Worm (Caenorhabditis elegans) whole organism, young adult: ENCODE measurements around the gene F57E7.2.

ENCODE experiments used
- B0336.3 ChIP-seq: fragments of 200-800 bp; sonication (Bioruptor generic); IDR thresholded peaks from 2 replicates; pipeline ENCODE4 v1.3.6; 2022; ENCODE audit warnings: missing genetic modification characterization, missing compliant biosample characterization
- bed-1 ChIP-seq: fragments of 200-800 bp; sonication (Bioruptor generic); IDR thresholded peaks from 2 replicates; pipeline ENCODE4 v1.3.6; 2022; ENCODE audit warnings: missing genetic modification reagents, missing genetic modification characterization, missing compliant biosample characterization
- nfya-1 ChIP-seq: sonication (generic microtip); optimal IDR thresholded peaks from 2 replicates; lab custom pipeline; 2017; ENCODE audit warnings: antibody characterized with exemption, missing compliant biosample characterization, missing genetic modification characterization, borderline replicate concordance; ENCODE audit not compliant: insufficient read depth
- pha-4 ChIP-seq: fragments of 150-350 bp; sonication (generic microtip); optimal IDR thresholded peaks from 2 replicates; lab custom pipeline; 2014; ENCODE audit warnings: missing biosample characterization, missing genetic modification reagents, missing genetic modification characterization
- repo-1 ChIP-seq: sonication (generic microtip); optimal IDR thresholded peaks from 2 replicates; lab custom pipeline; 2017; ENCODE audit warnings: mild to moderate bottlenecking, missing genetic modification characterization, missing compliant biosample characterization
- snpc-1.1 ChIP-seq: sonication (generic microtip); optimal IDR thresholded peaks from 2 replicates; lab custom pipeline; 2017; ENCODE audit warnings: missing genetic modification characterization, mild to moderate bottlenecking, missing compliant biosample characterization, antibody characterized with exemption, moderate library complexity, missing genotype, missing genetic modification reagents; ENCODE audit not compliant: insufficient read depth
- snpc-4 ChIP-seq, 5 experiments: fragments of 150-350 bp in 1 of 5; sonication (generic microtip) in 4 of 5; optimal IDR thresholded peaks; 2 replicates each; lab custom pipeline; 2014 to 2018; ENCODE audit warnings: missing genetic modification characterization in 5 of 5, missing biosample characterization in 3 of 5, antibody characterized with exemption in 2 of 5, mild to moderate bottlenecking in 2 of 5, missing compliant biosample characterization in 2 of 5, missing genotype in 2 of 5, moderate library complexity in 2 of 5, missing genetic modification reagents in 1 of 5
- unc-130 ChIP-seq: sonication (generic microtip); optimal IDR thresholded peaks from 2 replicates; lab custom pipeline; 2016; ENCODE audit warnings: missing genetic modification reagents, missing genetic modification characterization, missing compliant biosample characterization
- unc-62 ChIP-seq: fragments of 150-350 bp; optimal IDR thresholded peaks from 2 replicates; lab custom pipeline; 2014; ENCODE audit warnings: missing biosample characterization, missing genetic modification reagents, missing genetic modification characterization

- no peak for TF ChIP-seq pha-4 (tag; lab: Kevin White, UChicago)
- no peak for TF ChIP-seq unc-62
- TF ChIP-seq snpc-1.1 = no peak
- no peak for TF ChIP-seq bed-1 (GFP tag; lab: Robert Waterston, UW)
- TF ChIP-seq B0336.3 (GFP tag; lab: Robert Waterston, UW) = no peak
- TF ChIP-seq nfya-1 = no peak
- TF ChIP-seq unc-130 (GFP tag; lab: Kevin White, UChicago) = no peak
- no peak for TF ChIP-seq snpc-4 (GFP tag; optimal IDR thresholded peaks at IDR 0.05; lab: Kevin White, UChicago)
- TF ChIP-seq snpc-4 (tag; optimal IDR thresholded peaks at IDR 0.05; lab: Kevin White, UChicago) = no peak
- no peak for TF ChIP-seq repo-1 (tag; lab: Kevin White, UChicago)
These were observed 37.3 kb downstream of the F57E7.2 start, which contains the start of gene T08G3.6 for ce11 chrV:16445676-16446075.
